Worm (Caenorhabditis elegans): Measurements from ENCODE around the gene copd-1.

copd-1 gene

ce11 chrIII:6612282-6612681 lies 12.5 kb downstream of the copd-1 start, which contains the start of gene ctsa-4.2 (continued):
- TF ChIP-seq zfp-3 (GFP tag; conservative IDR thresholded peaks at IDR 0.05) (no peak), lin-13 (GFP tag; optimal IDR thresholded peaks at IDR 0.05) (no peak), nhr-10 (tag; optimal IDR thresholded peaks at IDR 0.05) (no peak)

DNA sequence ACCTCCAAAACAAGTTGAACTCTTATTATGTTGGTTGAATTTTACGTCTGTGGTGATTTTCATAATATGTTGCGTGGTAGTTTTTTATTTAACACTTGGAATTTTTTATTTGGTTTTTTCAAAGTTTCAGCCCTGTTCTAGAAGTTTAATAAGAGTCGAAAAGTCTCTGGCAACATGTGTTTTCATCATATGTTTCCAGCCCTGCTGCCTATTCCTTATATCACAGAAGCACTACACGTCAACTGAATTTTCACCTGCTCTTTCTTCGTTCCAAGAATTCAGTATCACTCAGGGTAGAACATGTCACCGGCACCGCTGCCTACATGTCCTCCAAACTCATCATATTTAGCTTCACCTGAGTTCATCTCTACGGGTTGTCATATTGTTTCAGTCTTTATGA lies 14.2 kb downstream of the copd-1 start, which contains the start of gene srh-40:
Gene srh-40 (plus strand): TSS at position 301 of the 400 bp plus-strand sequence.
- TF ChIP-seq dmd-9 (GFP tag; IDR thresholded peaks at IDR 0.05) (no peak), arid-1 (GFP tag; conservative IDR thresholded peaks at IDR 0.05) (no peak), F26F4.8 (GFP tag; conservative IDR thresholded peaks at IDR 0.05) (no peak), daf-16 (GFP tag; optimal IDR thresholded peaks at IDR 0.05) (no peak), daf-16 (tag; optimal IDR thresholded peaks at IDR 0.05) (no peak), R02D3.7 (tag; optimal IDR thresholded peaks at IDR 0.05) (no peak), Y75B8A.6 (GFP tag; IDR thresholded peaks at IDR 0.05) (no peak), pha-4 (GFP tag; IDR thresholded peaks at IDR 0.05) (no peak), pha-4 (tag; optimal IDR thresholded peaks at IDR 0.05) (no peak), nhr-111 (GFP tag; optimal IDR thresholded peaks at IDR 0.05) (no peak), dmd-8 (GFP tag; IDR thresholded peaks at IDR 0.05) (no peak), D1046.2 (GFP tag; IDR thresholded peaks at IDR 0.05) (no peak), mep-1 (tag; optimal IDR thresholded peaks at IDR 0.05) (no peak), lin-38 (GFP tag; IDR thresholded peaks at IDR 0.05) (no peak), nhr-41 (GFP tag; IDR thresholded peaks at IDR 0.05) (no peak), nhr-6 (tag; optimal IDR thresholded peaks at IDR 0.05) (no peak), lir-3 (tag; optimal IDR thresholded peaks at IDR 0.05) (no peak)

ce11 chrIII:6608101-6608672 lies 16.6 kb downstream of the copd-1 start, which contains the start of the genes mdh-2 and F20H11.4:
mdh-2 (minus strand) TSS chrIII:6608106.
F20H11.4 (plus strand) TSS chrIII:6608622.
- TF ChIP-seq daf-16 (GFP tag; optimal IDR thresholded peaks at IDR 0.05) (no peak), daf-16 (tag; optimal IDR thresholded peaks at IDR 0.05) (peak; percentile 42), lin-38 (GFP tag; IDR thresholded peaks at IDR 0.05) (peak; percentile 78), hif-1 (tag; optimal IDR thresholded peaks at IDR 0.05) (peak in 1 of 2 experiments; percentile 48), nhr-76 (tag; optimal IDR thresholded peaks at IDR 0.05) (no peak), dve-1 (tag; optimal IDR thresholded peaks at IDR 0.05; ENCODE audit: insufficient read depth) (peak; percentile 84), lsy-2 (tag; optimal IDR thresholded peaks at IDR 0.05) (peak; percentile 45 to 88), Y48G9A.11 (GFP tag; IDR thresholded peaks at IDR 0.05) (no peak), T20F7.1 (GFP tag; optimal IDR thresholded peaks at IDR 0.05) (peak; percentile 43), fos-1 (tag; optimal IDR thresholded peaks at IDR 0.05) (no peak), ZK546.5 (tag; optimal IDR thresholded peaks at IDR 0.05) (peak in 1 of 2 experiments; percentile 9), nhr-25 (tag; optimal IDR thresholded peaks at IDR 0.05; ENCODE audit: borderline replicate concordance, insufficient read depth) (peak; percentile 36), Y105C5A.15 (GFP tag; IDR thresholded peaks at IDR 0.05) (no peak), lin-13 (GFP tag; optimal IDR thresholded peaks at IDR 0.05) (peak; percentile 75), mep-1 (tag; optimal IDR thresholded peaks at IDR 0.05) (peak; percentile 87), pha-4 (GFP tag; IDR thresholded peaks at IDR 0.05) (peak; percentile 37; the same call in 1 of the 2 replicates), pha-4 (tag; optimal IDR thresholded peaks at IDR 0.05) (no peak), F49E8.2 (tag; optimal IDR thresholded peaks at IDR 0.05; ENCODE audit: borderline replicate concordance) (no peak), T26A8.4 (GFP tag; IDR thresholded peaks at IDR 0.05) (no peak), nhr-10 (tag; optimal IDR thresholded peaks at IDR 0.05) (no peak), aha-1 (tag) (peak; percentile 69), dpl-1 (GFP tag; optimal IDR thresholded peaks at IDR 0.05) (peak; percentile 95), rbr-2 (tag; optimal IDR thresholded peaks at IDR 0.05) (peak; percentile 47), nhr-11 (tag; optimal IDR thresholded peaks at IDR 0.05) (peak; percentile 34), nhr-102 (tag; optimal IDR thresholded peaks at IDR 0.05) (peak; percentile 12), unc-130 (GFP tag; optimal IDR thresholded peaks at IDR 0.05) (peak; percentile 55), nhr-77 (tag; optimal IDR thresholded peaks at IDR 0.05) (peak; percentile 77), mes-2 (tag; optimal IDR thresholded peaks at IDR 0.05; ENCODE audit: poor library complexity, severe bottlenecking) (peak; percentile 87), ama-1 (optimal IDR thresholded peaks at IDR 0.05) (peak; percentile 7), ztf-7 (tag; optimal IDR thresholded peaks at IDR 0.05) (peak; percentile 18), nhr-28 (tag; optimal IDR thresholded peaks at IDR 0.05) (peak; percentile 18), hmg-1.1 (GFP tag; IDR thresholded peaks at IDR 0.05) (peak; percentile 40; the same call in 1 of the 2 replicates), nhr-6 (tag; optimal IDR thresholded peaks at IDR 0.05) (peak; percentile 59), gei-8 (GFP tag; optimal IDR thresholded peaks at IDR 0.05) (no peak), fkh-10 (GFP tag; optimal IDR thresholded peaks at IDR 0.05) (peak; percentile 13), mxl-3 (GFP tag; optimal IDR thresholded peaks at IDR 0.05) (peak; percentile 18)

All from whole organism, L4 larva.